Fruit fly (Drosophila melanogaster) whole organism, wandering third instar larva: ENCODE data around the gene nan.

ENCODE experiments used
- Abd-B ChIP-seq: fragments of >200 bp; optimal IDR thresholded peaks from 2 replicates; lab custom pipeline; 2017; ENCODE audit warnings: missing biosample characterization, missing genetic modification characterization
- CG32264 ChIP-seq: fragments of 200-800 bp; sonication (Bioruptor generic); optimal IDR thresholded peaks from 2 replicates; lab custom pipeline; 2016; ENCODE audit warnings: missing biosample characterization, missing genetic modification characterization
- CrebA ChIP-seq: fragments of 200-800 bp; sonication (Bioruptor generic); optimal IDR thresholded peaks from 2 replicates; lab custom pipeline; 2016; ENCODE audit warnings: missing biosample characterization, mild to moderate bottlenecking, missing genetic modification characterization, borderline replicate concordance
- Dfd ChIP-seq: fragments of >200 bp; optimal IDR thresholded peaks from 2 replicates; lab custom pipeline; 2017; ENCODE audit warnings: missing biosample characterization, missing genetic modification characterization
- Dif ChIP-seq: fragments of 200-275, 200-300 bp; sonication (Bioruptor generic); optimal IDR thresholded peaks from 2 replicates; lab custom pipeline; 2018; ENCODE audit warnings: missing biosample characterization, missing genetic modification characterization; ENCODE audit not compliant: partially characterized antibody
- GATAd ChIP-seq: sonication (Bioruptor generic); optimal IDR thresholded peaks from 2 replicates; lab custom pipeline; 2016; ENCODE audit warnings: missing biosample characterization, missing genetic modification characterization
- HLH106 ChIP-seq: fragments of 200-800 bp; optimal IDR thresholded peaks from 3 replicates; lab custom pipeline; 2019; ENCODE audit warnings: missing biosample characterization, mild to moderate bottlenecking, missing genetic modification characterization, moderate library complexity
- Hnf4 ChIP-seq: fragments of 200-800 bp; sonication (Bioruptor generic); optimal IDR thresholded peaks from 2 replicates; lab custom pipeline; 2016; ENCODE audit warnings: missing biosample characterization, mild to moderate bottlenecking, missing genetic modification characterization
- Hr78 ChIP-seq: fragments of >200 bp; optimal IDR thresholded peaks from 2 replicates; lab custom pipeline; 2017; ENCODE audit warnings: missing biosample characterization, missing genetic modification characterization
- Jra ChIP-seq: sonication (Bioruptor generic); optimal IDR thresholded peaks from 2 replicates; lab custom pipeline; 2016; ENCODE audit warnings: missing biosample characterization, missing genetic modification characterization
- Mio ChIP-seq: sonication (Bioruptor generic); optimal IDR thresholded peaks from 2 replicates; lab custom pipeline; 2016; ENCODE audit warnings: missing biosample characterization, missing genetic modification characterization
- N ChIP-seq: fragments of >200 bp; optimal IDR thresholded peaks from 2 replicates; lab custom pipeline; 2018; ENCODE audit warnings: missing biosample characterization, missing external identifiers, missing genetic modification characterization
- OdsH ChIP-seq: fragments of 200-800 bp; sonication (Bioruptor generic); optimal IDR thresholded peaks from 2 replicates; lab custom pipeline; 2016; ENCODE audit warnings: missing biosample characterization, mild to moderate bottlenecking, missing genetic modification characterization
- Rel ChIP-seq, 2 experiments: fragments of 200-800 bp; sonication (Bioruptor generic) in 1 of 2; optimal IDR thresholded peaks; 2 replicates in 1 of 2; 3 replicates in 1 of 2; lab custom pipeline; 2016 to 2019; ENCODE audit warnings: mild to moderate bottlenecking in 2 of 2, missing biosample characterization in 2 of 2, missing genetic modification characterization in 2 of 2, moderate library complexity in 1 of 2
- Sp1 ChIP-seq: fragments of 200-800 bp; sonication (Bioruptor generic); optimal IDR thresholded peaks from 3 replicates; lab custom pipeline; 2019; ENCODE audit warnings: missing biosample characterization, mild to moderate bottlenecking, missing genetic modification characterization, moderate library complexity
- Vsx2 ChIP-seq: fragments of 200-300, 225-300 bp; sonication (Bioruptor generic); optimal IDR thresholded peaks from 2 replicates; lab custom pipeline; 2018; ENCODE audit warnings: missing biosample characterization, missing genetic modification characterization; ENCODE audit not compliant: partially characterized antibody
- dl ChIP-seq, 2 experiments: fragments of 175-275, 200-275 bp in 1 of 2; fragments of 200-275 bp in 1 of 2; sonication (Bioruptor generic); optimal IDR thresholded peaks; lab custom pipeline; 2018; ENCODE audit warnings: mild to moderate bottlenecking in 2 of 2, missing biosample characterization in 2 of 2, missing genetic modification characterization in 2 of 2, moderate library complexity in 2 of 2; ENCODE audit not compliant: partially characterized antibody in 2 of 2, insufficient read depth in 1 of 2
- dsf ChIP-seq: sonication (Bioruptor generic); optimal IDR thresholded peaks from 2 replicates; lab custom pipeline; 2016; ENCODE audit warnings: missing biosample characterization, missing genetic modification characterization, borderline replicate concordance
- ey ChIP-seq: fragments of 200-800 bp; sonication (Bioruptor generic); optimal IDR thresholded peaks from 2 replicates; lab custom pipeline; 2016; ENCODE audit warnings: missing biosample characterization, missing genetic modification characterization
- foxo ChIP-seq, 2 experiments: fragments of 200-800 bp; sonication (Bioruptor generic); optimal IDR thresholded peaks; 2 replicates in 1 of 2; 3 replicates in 1 of 2; lab custom pipeline; 2016 to 2017; ENCODE audit warnings: missing biosample characterization in 2 of 2, missing genetic modification characterization in 2 of 2
- jim ChIP-seq: fragments of 175-275, 200-325 bp; sonication (Bioruptor generic); optimal IDR thresholded peaks from 2 replicates; lab custom pipeline; 2016; ENCODE audit warnings: missing biosample characterization, mild to moderate bottlenecking, missing genetic modification characterization
- lola ChIP-seq: fragments of >200 bp; optimal IDR thresholded peaks from 2 replicates; lab custom pipeline; 2017; ENCODE audit warnings: missing biosample characterization, missing genetic modification characterization
- pan ChIP-seq: fragments of >200 bp; optimal IDR thresholded peaks from 2 replicates; lab custom pipeline; 2017
- psq ChIP-seq: fragments of 200-800 bp; sonication (Bioruptor generic); optimal IDR thresholded peaks from 3 replicates; lab custom pipeline; 2017; ENCODE audit warnings: missing biosample characterization, mild to moderate bottlenecking, missing genetic modification characterization, moderate library complexity
- rgr ChIP-seq: fragments of 200-800 bp; sonication (Bioruptor generic); optimal IDR thresholded peaks from 3 replicates; lab custom pipeline; 2016; ENCODE audit warnings: missing biosample characterization, mild to moderate bottlenecking, missing genetic modification characterization
- sage ChIP-seq: fragments of 200-800 bp; sonication (Bioruptor generic); optimal IDR thresholded peaks from 2 replicates; lab custom pipeline; 2016; ENCODE audit warnings: missing biosample characterization, mild to moderate bottlenecking, missing genetic modification characterization
- usp ChIP-seq: fragments of >200 bp; optimal IDR thresholded peaks from 2 replicates; lab custom pipeline; 2017; ENCODE audit warnings: missing biosample characterization, missing genetic modification characterization
- woc ChIP-seq: sonication (Bioruptor generic); optimal IDR thresholded peaks from 2 replicates; lab custom pipeline; 2016; ENCODE audit warnings: missing biosample characterization, mild to moderate bottlenecking, missing genetic modification characterization

Gene nan

DNA sequence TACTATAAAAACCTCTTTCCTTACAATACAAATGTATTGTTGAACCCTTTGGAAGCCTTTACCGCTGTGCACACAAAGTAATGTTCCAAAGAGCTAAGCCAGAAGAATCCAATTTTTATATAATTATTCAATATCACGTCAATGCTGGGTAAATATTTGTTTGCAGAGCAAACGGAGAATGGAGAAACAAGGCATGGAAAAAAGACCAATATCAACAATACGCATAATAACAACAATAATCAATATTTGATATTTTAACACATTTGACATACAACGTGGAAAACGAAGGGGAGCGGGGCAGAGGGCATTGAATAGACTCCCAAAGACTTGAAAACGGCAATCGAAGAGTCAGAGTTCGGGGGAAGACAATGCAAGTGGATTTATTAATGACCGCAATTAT lies 15.3 kb downstream of the nan start:
- TF ChIP-seq HLH106 (tag; lab: Kevin White, UChicago), result no peak
- TF ChIP-seq lola (GFP tag; lab: Kevin White, UChicago), result no peak
- no peak for TF ChIP-seq usp
- no peak for TF ChIP-seq Dif (GFP tag; lab: Kevin White, UChicago)

DNA sequence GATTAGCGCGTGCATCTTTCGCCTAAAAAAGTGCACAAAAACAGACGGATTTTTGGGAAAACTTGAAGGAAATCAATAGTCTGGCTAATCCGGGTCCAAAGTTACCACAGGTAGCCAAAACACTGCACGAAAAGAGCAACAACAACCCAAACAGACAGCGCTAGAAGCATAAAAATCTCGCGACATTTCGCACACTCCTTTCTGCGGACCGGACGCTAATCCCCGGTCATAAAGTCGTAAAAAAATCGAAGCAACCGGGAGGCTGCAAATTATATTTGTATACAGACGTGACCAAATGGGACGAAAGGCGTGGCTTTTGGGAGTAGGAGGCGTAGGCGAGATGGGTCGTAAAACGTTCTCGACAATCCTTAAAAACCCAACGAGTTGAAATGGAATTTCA lies 16.1 kb downstream of the nan start:
- TF ChIP-seq pan, result no peak
- no peak for TF ChIP-seq Dif (GFP tag; lab: Kevin White, UChicago)

DNA sequence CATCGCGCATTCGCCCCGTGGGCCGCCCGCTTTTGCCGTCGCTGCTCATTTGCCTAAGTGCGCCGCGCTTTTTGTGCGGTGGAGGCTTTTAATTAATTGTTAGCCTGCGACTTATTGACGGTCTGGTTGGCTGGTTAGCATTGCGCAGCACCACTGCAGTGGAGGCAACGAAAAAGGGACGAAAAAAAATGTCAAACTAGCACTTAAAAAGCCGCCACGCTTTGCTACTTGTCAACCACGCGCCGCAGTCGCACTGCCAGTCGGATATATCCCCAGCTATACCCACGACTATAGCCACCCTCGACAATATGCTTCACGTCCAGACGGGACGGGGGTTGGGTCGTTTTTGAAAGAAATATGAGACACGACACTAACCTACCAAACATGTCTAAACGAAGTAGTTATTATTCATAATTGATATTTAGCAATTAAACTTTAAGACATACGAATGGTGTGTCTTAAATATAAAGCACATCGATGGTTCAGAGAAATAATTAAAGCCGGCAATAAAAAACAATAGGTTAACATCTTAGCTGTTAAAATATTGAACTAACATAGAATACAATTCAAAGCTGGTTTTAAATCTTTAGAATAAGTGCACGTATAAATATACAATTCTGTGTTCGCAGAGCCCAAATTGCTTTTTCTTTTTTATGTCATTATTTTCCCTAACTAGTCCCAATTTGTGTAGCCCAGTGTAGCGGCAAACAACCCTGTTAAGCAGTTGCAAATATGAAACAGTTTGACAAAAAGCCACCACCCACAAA lies 17.1 kb downstream of the nan start:
- TF ChIP-seq ey (GFP tag; lab: Kevin White, UChicago) (no peak), Abd-B (GFP tag; lab: Kevin White, UChicago) (no peak), foxo (GFP tag; optimal IDR thresholded peaks at IDR 0.05; lab: Kevin White, UChicago) (peak in 1 of 2 experiments; percentile 14), Sp1 (GFP tag; lab: Kevin White, UChicago) (peak; percentile 26), woc (GFP tag; lab: Kevin White, UChicago) (no peak), Vsx2 (GFP tag; lab: Kevin White, UChicago) (no peak), OdsH (no peak), Jra (GFP tag; lab: Kevin White, UChicago) (no peak), HLH106 (tag; lab: Kevin White, UChicago) (peak; percentile 7), Dfd (GFP tag; lab: Kevin White, UChicago) (no peak)

DNA sequence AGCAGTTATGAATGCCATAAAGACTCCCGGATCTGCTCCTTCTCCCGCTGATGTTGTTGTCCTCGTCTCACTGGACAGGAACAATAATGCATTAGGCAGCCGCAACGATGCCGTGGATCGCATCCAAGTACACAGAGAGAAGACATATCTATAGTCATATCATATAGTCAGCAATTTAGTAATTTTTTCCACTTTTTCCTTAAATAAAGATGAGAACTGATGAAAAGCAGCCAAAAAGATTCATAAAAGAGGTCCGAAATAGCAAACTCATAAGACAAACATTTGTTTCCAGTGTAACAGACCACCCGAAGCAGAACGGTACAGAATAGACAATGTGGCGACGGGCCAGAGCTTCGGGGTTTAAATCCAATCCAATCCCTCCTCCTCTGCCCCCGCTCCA lies 18.9 kb downstream of the nan start:
- TF ChIP-seq Mio (GFP tag; lab: Kevin White, UChicago), result no peak
- TF ChIP-seq sage (GFP tag; lab: Kevin White, UChicago), result no peak
- TF ChIP-seq Sp1 (GFP tag; lab: Kevin White, UChicago), result no peak
- no peak for TF ChIP-seq Hnf4
- TF ChIP-seq Dfd (GFP tag; lab: Kevin White, UChicago), result no peak
- no peak for TF ChIP-seq Hr78 (GFP tag; lab: Kevin White, UChicago)
- TF ChIP-seq CG32264 (GFP tag; lab: Kevin White, UChicago), result no peak
- no peak for TF ChIP-seq psq
- TF ChIP-seq pan, result no peak
- no peak for TF ChIP-seq Vsx2 (GFP tag; lab: Kevin White, UChicago)
- no peak for TF ChIP-seq lola (GFP tag; lab: Kevin White, UChicago)
- TF ChIP-seq HLH106 (tag; lab: Kevin White, UChicago), result no peak

DNA sequence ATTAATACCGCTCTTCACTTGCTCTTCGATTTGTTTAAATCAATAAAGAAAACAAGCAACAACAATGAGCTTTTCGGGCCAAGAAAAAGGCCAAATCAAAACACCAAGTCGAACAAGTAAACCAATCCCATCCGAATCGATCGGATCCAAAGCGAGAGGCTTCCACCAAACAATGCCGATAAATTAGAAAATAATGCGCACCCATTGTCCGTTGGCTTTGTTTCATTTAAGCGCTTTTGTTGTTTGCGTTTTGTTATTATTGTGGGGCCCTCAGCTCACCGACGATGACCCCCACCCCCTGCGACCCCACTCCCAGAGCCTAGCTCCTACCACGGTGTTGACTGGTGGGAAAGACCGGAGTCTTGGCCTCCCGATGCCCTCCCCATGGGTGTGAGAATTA lies 21.5 kb downstream of the nan start:
- no peak for TF ChIP-seq rgr (GFP tag; lab: Kevin White, UChicago)
- no peak for TF ChIP-seq CrebA (GFP tag; lab: Kevin White, UChicago)
- no peak for TF ChIP-seq GATAd
- TF ChIP-seq woc (GFP tag; lab: Kevin White, UChicago), result no peak
- no peak for TF ChIP-seq jim (GFP tag; lab: Kevin White, UChicago)
- TF ChIP-seq Hr78 (GFP tag; lab: Kevin White, UChicago), result no peak
- TF ChIP-seq Sp1 (GFP tag; lab: Kevin White, UChicago), result no peak
- no peak for TF ChIP-seq Hnf4
- TF ChIP-seq Rel (GFP tag; optimal IDR thresholded peaks at IDR 0.05; lab: Kevin White, UChicago), result no peak
- TF ChIP-seq Rel (tag; optimal IDR thresholded peaks at IDR 0.05; lab: Kevin White, UChicago), result no peak
- no peak for TF ChIP-seq Vsx2 (GFP tag; lab: Kevin White, UChicago)
- no peak for TF ChIP-seq N (GFP tag; lab: Kevin White, UChicago)
- TF ChIP-seq Jra (GFP tag; lab: Kevin White, UChicago), result no peak

DNA sequence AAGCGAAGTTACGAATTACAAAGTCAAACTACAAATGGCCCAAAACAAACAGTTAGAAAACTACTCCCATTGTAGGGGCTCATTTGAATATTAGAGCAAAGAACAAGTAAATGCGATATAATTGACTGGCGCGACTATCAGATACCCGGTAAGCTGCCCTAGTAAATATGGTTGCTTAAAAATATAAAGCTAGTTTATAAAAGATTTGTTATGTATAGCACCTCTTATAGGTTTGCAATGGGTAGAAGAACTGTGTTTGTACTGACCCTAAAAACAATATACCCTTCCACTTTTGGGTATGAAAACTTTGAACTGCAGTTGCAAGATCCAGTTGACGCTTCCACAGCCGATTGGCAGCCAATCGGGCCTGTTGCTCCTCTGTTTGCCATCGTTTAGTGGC lies 23.2 kb downstream of the nan start:
- no peak for TF ChIP-seq rgr (GFP tag; lab: Kevin White, UChicago)
- no peak for TF ChIP-seq N (GFP tag; lab: Kevin White, UChicago)
- no peak for TF ChIP-seq Dif (GFP tag; lab: Kevin White, UChicago)
- TF ChIP-seq psq, result no peak
- TF ChIP-seq Jra (GFP tag; lab: Kevin White, UChicago), result no peak
- no peak for TF ChIP-seq dsf (GFP tag; lab: Kevin White, UChicago)
- no peak for TF ChIP-seq dl (GFP tag; optimal IDR thresholded peaks at IDR 0.05; lab: Kevin White, UChicago; ENCODE audit: insufficient read depth in 1 of 2, partially characterized antibody in 2 of 2)
- no peak for TF ChIP-seq lola (GFP tag; lab: Kevin White, UChicago)
- TF ChIP-seq, all 38 proteins: peak for 0
